Worm (Caenorhabditis elegans) whole organism, L1 larva: Measurements from ENCODE around the gene mca-2.

ENCODE experiments used
- Y116A8C.19 ChIP-seq: sonication (generic microtip); optimal IDR thresholded peaks from 2 replicates; lab custom pipeline; 2016; ENCODE audit warnings: missing compliant biosample characterization, missing genetic modification characterization, borderline replicate concordance
- blmp-1 ChIP-seq: fragments of 150-350 bp; optimal IDR thresholded peaks from 2 replicates; lab custom pipeline; 2014; ENCODE audit warnings: missing biosample characterization, missing genetic modification characterization
- ceh-82 ChIP-seq, 3 experiments: fragments of 150-350 bp in 1 of 3; sonication (generic microtip) in 2 of 3; optimal IDR thresholded peaks; 2 replicates each; lab custom pipeline; 2014 to 2017; ENCODE audit warnings: missing biosample characterization in 3 of 3, missing genetic modification characterization in 3 of 3
- dpl-1 ChIP-seq, 3 experiments: fragments of 150-350 bp in 2 of 3; sonication (generic microtip) in 1 of 3; optimal IDR thresholded peaks; 2 replicates each; lab custom pipeline; 2014 to 2017; ENCODE audit warnings: missing biosample characterization in 3 of 3, missing genetic modification characterization in 3 of 3, missing genetic modification reagents in 3 of 3
- efl-1 ChIP-seq, 4 experiments: fragments of 150-350 bp; optimal IDR thresholded peaks in 3 of 4; peaks in 1 of 4; 1 replicate in 1 of 4; 2 replicates in 3 of 4; lab custom pipeline; 2014; ENCODE audit warnings: missing biosample characterization in 2 of 4, missing genetic modification characterization in 2 of 4, missing genetic modification reagents in 2 of 4
- efl-3 ChIP-seq: fragments of 200-800 bp; sonication (Bioruptor generic); optimal IDR thresholded peaks from 2 replicates; lab custom pipeline; 2018; ENCODE audit warnings: mild to moderate bottlenecking, missing genetic modification characterization, missing compliant biosample characterization
- fkh-10 ChIP-seq: sonication (generic microtip); optimal IDR thresholded peaks from 2 replicates; lab custom pipeline; 2017; ENCODE audit warnings: missing biosample characterization, missing genetic modification reagents, missing genetic modification characterization
- lin-35 ChIP-seq, 2 experiments: fragments of 150-350 bp; optimal IDR thresholded peaks; 2 replicates each; lab custom pipeline; 2014; ENCODE audit warnings: missing biosample characterization in 2 of 2, missing genetic modification characterization in 2 of 2, missing genetic modification reagents in 2 of 2
- sox-4 ChIP-seq: sonication (generic microtip); optimal IDR thresholded peaks from 2 replicates; lab custom pipeline; 2016; ENCODE audit warnings: missing genetic modification characterization, missing compliant biosample characterization
- unc-98 ChIP-seq: fragments of 200-800 bp; sonication (Bioruptor generic); IDR thresholded peaks from 2 replicates; pipeline ENCODE4 v1.3.6; 2022; ENCODE audit warnings: missing genetic modification characterization, missing compliant biosample characterization
- zag-1 ChIP-seq: fragments of 150-350 bp; optimal IDR thresholded peaks from 2 replicates; lab custom pipeline; 2014; ENCODE audit warnings: missing biosample characterization, missing genetic modification characterization
- ztf-4 ChIP-seq: fragments of 150-350 bp; optimal IDR thresholded peaks from 2 replicates; lab custom pipeline; 2014; ENCODE audit warnings: missing biosample characterization, missing genetic modification characterization

mca-2 gene

ce11 chrIV:2137478-2137877 is 53.6 kb downstream of the mca-2 start:
- TF ChIP-seq ceh-82 (tag; optimal IDR thresholded peaks at IDR 0.05; lab: Kevin White, UChicago), result no peak
- no peak for TF ChIP-seq dpl-1 (GFP tag; optimal IDR thresholded peaks at IDR 0.05; lab: Kevin White, UChicago)
- TF ChIP-seq fkh-10 (GFP tag; lab: Kevin White, UChicago), result no peak
- TF ChIP-seq ztf-4 (tag; lab: Kevin White, UChicago), result no peak
- TF ChIP-seq sox-4 (tag; lab: Kevin White, UChicago), result no peak
- no peak for TF ChIP-seq lin-35 (GFP tag; optimal IDR thresholded peaks at IDR 0.05; lab: Kevin White, UChicago)
- TF ChIP-seq zag-1 (tag; lab: Kevin White, UChicago), result no peak
- no peak for TF ChIP-seq unc-98 (GFP tag; lab: Robert Waterston, UW)
- TF ChIP-seq, all 84 proteins: peak for 0

ce11 chrIV:2140543-2140942 is 56.7 kb downstream of the mca-2 start, which contains the start of gene C54E4.12:
TSS of gene C54E4.12 (minus strand) at chrIV:2140643.
- TF ChIP-seq Y116A8C.19 (tag; lab: Kevin White, UChicago), result no peak
- no peak for TF ChIP-seq efl-3 (GFP tag; lab: Kevin White, UChicago)
- peak; percentile 12 for TF ChIP-seq blmp-1
- no peak for TF ChIP-seq efl-1 (optimal IDR thresholded peaks at IDR 0.05; lab: Kevin White, UChicago)
- TF ChIP-seq efl-1 (GFP tag; optimal IDR thresholded peaks at IDR 0.05 in 1 of 2; lab: Kevin White, UChicago), result peak in 1 of 2 experiments; percentile 65
- TF ChIP-seq, all 84 proteins: peak for 2
